Fruit fly (Drosophila melanogaster) whole organism, wandering third instar larva: Measurements from ENCODE around the gene CG42393.

Experiments
- Abd-B ChIP-seq: fragments of >200 bp; optimal IDR thresholded peaks from 2 replicates; lab custom pipeline; 2017; ENCODE audit warnings: missing biosample characterization, missing genetic modification characterization
- CG32264 ChIP-seq: fragments of 200-800 bp; sonication (Bioruptor generic); optimal IDR thresholded peaks from 2 replicates; lab custom pipeline; 2016; ENCODE audit warnings: missing biosample characterization, missing genetic modification characterization
- CG9705 ChIP-seq: fragments of 200-800 bp; sonication (Bioruptor generic); optimal IDR thresholded peaks from 2 replicates; lab custom pipeline; 2018; ENCODE audit warnings: missing biosample characterization, mild to moderate bottlenecking, missing genetic modification characterization
- CrebA ChIP-seq: fragments of 200-800 bp; sonication (Bioruptor generic); optimal IDR thresholded peaks from 2 replicates; lab custom pipeline; 2016; ENCODE audit warnings: missing biosample characterization, mild to moderate bottlenecking, missing genetic modification characterization, borderline replicate concordance
- Dfd ChIP-seq: fragments of >200 bp; optimal IDR thresholded peaks from 2 replicates; lab custom pipeline; 2017; ENCODE audit warnings: missing biosample characterization, missing genetic modification characterization
- Dif ChIP-seq: fragments of 200-275, 200-300 bp; sonication (Bioruptor generic); optimal IDR thresholded peaks from 2 replicates; lab custom pipeline; 2018; ENCODE audit warnings: missing biosample characterization, missing genetic modification characterization; ENCODE audit not compliant: partially characterized antibody
- GATAd ChIP-seq: sonication (Bioruptor generic); optimal IDR thresholded peaks from 2 replicates; lab custom pipeline; 2016; ENCODE audit warnings: missing biosample characterization, missing genetic modification characterization
- HLH106 ChIP-seq: fragments of 200-800 bp; optimal IDR thresholded peaks from 3 replicates; lab custom pipeline; 2019; ENCODE audit warnings: missing biosample characterization, mild to moderate bottlenecking, missing genetic modification characterization, moderate library complexity
- Hnf4 ChIP-seq: fragments of 200-800 bp; sonication (Bioruptor generic); optimal IDR thresholded peaks from 2 replicates; lab custom pipeline; 2016; ENCODE audit warnings: missing biosample characterization, mild to moderate bottlenecking, missing genetic modification characterization
- Hr78 ChIP-seq: fragments of >200 bp; optimal IDR thresholded peaks from 2 replicates; lab custom pipeline; 2017; ENCODE audit warnings: missing biosample characterization, missing genetic modification characterization
- Jra ChIP-seq: sonication (Bioruptor generic); optimal IDR thresholded peaks from 2 replicates; lab custom pipeline; 2016; ENCODE audit warnings: missing biosample characterization, missing genetic modification characterization
- Mio ChIP-seq: sonication (Bioruptor generic); optimal IDR thresholded peaks from 2 replicates; lab custom pipeline; 2016; ENCODE audit warnings: missing biosample characterization, missing genetic modification characterization
- Myc ChIP-seq: fragments of >200 bp; optimal IDR thresholded peaks from 2 replicates; lab custom pipeline; 2017
- N ChIP-seq: fragments of >200 bp; optimal IDR thresholded peaks from 2 replicates; lab custom pipeline; 2018; ENCODE audit warnings: missing biosample characterization, missing external identifiers, missing genetic modification characterization
- Rel ChIP-seq, 2 experiments: fragments of 200-800 bp; sonication (Bioruptor generic) in 1 of 2; optimal IDR thresholded peaks; 2 replicates in 1 of 2; 3 replicates in 1 of 2; lab custom pipeline; 2016 to 2019; ENCODE audit warnings: mild to moderate bottlenecking in 2 of 2, missing biosample characterization in 2 of 2, missing genetic modification characterization in 2 of 2, moderate library complexity in 1 of 2
- Sp1 ChIP-seq: fragments of 200-800 bp; sonication (Bioruptor generic); optimal IDR thresholded peaks from 3 replicates; lab custom pipeline; 2019; ENCODE audit warnings: missing biosample characterization, mild to moderate bottlenecking, missing genetic modification characterization, moderate library complexity
- Vsx2 ChIP-seq: fragments of 200-300, 225-300 bp; sonication (Bioruptor generic); optimal IDR thresholded peaks from 2 replicates; lab custom pipeline; 2018; ENCODE audit warnings: missing biosample characterization, missing genetic modification characterization; ENCODE audit not compliant: partially characterized antibody
- br ChIP-seq: fragments of 200-800 bp; sonication (Bioruptor generic); optimal IDR thresholded peaks from 2 replicates; lab custom pipeline; 2016; ENCODE audit warnings: missing biosample characterization, missing genetic modification characterization
- brk ChIP-seq: fragments of 200-800 bp; sonication (Bioruptor generic); optimal IDR thresholded peaks from 2 replicates; lab custom pipeline; 2016; ENCODE audit warnings: missing biosample characterization, mild to moderate bottlenecking, missing genetic modification characterization
- dl ChIP-seq, 2 experiments: fragments of 175-275, 200-275 bp in 1 of 2; fragments of 200-275 bp in 1 of 2; sonication (Bioruptor generic); optimal IDR thresholded peaks; lab custom pipeline; 2018; ENCODE audit warnings: mild to moderate bottlenecking in 2 of 2, missing biosample characterization in 2 of 2, missing genetic modification characterization in 2 of 2, moderate library complexity in 2 of 2; ENCODE audit not compliant: partially characterized antibody in 2 of 2, insufficient read depth in 1 of 2
- dmrt93B ChIP-seq: fragments of 200-800 bp; sonication (Bioruptor generic); optimal IDR thresholded peaks from 2 replicates; lab custom pipeline; 2018; ENCODE audit warnings: missing biosample characterization, mild to moderate bottlenecking, missing genetic modification characterization
- dsf ChIP-seq: sonication (Bioruptor generic); optimal IDR thresholded peaks from 2 replicates; lab custom pipeline; 2016; ENCODE audit warnings: missing biosample characterization, missing genetic modification characterization, borderline replicate concordance
- ey ChIP-seq: fragments of 200-800 bp; sonication (Bioruptor generic); optimal IDR thresholded peaks from 2 replicates; lab custom pipeline; 2016; ENCODE audit warnings: missing biosample characterization, missing genetic modification characterization
- foxo ChIP-seq, 2 experiments: fragments of 200-800 bp; sonication (Bioruptor generic); optimal IDR thresholded peaks; 2 replicates in 1 of 2; 3 replicates in 1 of 2; lab custom pipeline; 2016 to 2017; ENCODE audit warnings: missing biosample characterization in 2 of 2, missing genetic modification characterization in 2 of 2
- fru ChIP-seq: fragments of 200-800 bp; sonication (Bioruptor generic); optimal IDR thresholded peaks from 3 replicates; lab custom pipeline; 2016; ENCODE audit warnings: missing biosample characterization, mild to moderate bottlenecking, missing genetic modification characterization
- h ChIP-seq: fragments of 200-800 bp; sonication (Bioruptor generic); optimal IDR thresholded peaks from 3 replicates; lab custom pipeline; 2016; ENCODE audit warnings: missing biosample characterization, mild to moderate bottlenecking, missing genetic modification characterization
- jim ChIP-seq: fragments of 175-275, 200-325 bp; sonication (Bioruptor generic); optimal IDR thresholded peaks from 2 replicates; lab custom pipeline; 2016; ENCODE audit warnings: missing biosample characterization, mild to moderate bottlenecking, missing genetic modification characterization
- lola ChIP-seq: fragments of >200 bp; optimal IDR thresholded peaks from 2 replicates; lab custom pipeline; 2017; ENCODE audit warnings: missing biosample characterization, missing genetic modification characterization
- psq ChIP-seq: fragments of 200-800 bp; sonication (Bioruptor generic); optimal IDR thresholded peaks from 3 replicates; lab custom pipeline; 2017; ENCODE audit warnings: missing biosample characterization, mild to moderate bottlenecking, missing genetic modification characterization, moderate library complexity
- rgr ChIP-seq: fragments of 200-800 bp; sonication (Bioruptor generic); optimal IDR thresholded peaks from 3 replicates; lab custom pipeline; 2016; ENCODE audit warnings: missing biosample characterization, mild to moderate bottlenecking, missing genetic modification characterization
- sage ChIP-seq: fragments of 200-800 bp; sonication (Bioruptor generic); optimal IDR thresholded peaks from 2 replicates; lab custom pipeline; 2016; ENCODE audit warnings: missing biosample characterization, mild to moderate bottlenecking, missing genetic modification characterization
- sv ChIP-seq: fragments of 200-800 bp; sonication (Bioruptor generic); optimal IDR thresholded peaks from 3 replicates; lab custom pipeline; 2016; ENCODE audit warnings: missing biosample characterization, missing genetic modification characterization
- tai ChIP-seq: sonication (Bioruptor generic); optimal IDR thresholded peaks from 2 replicates; lab custom pipeline; 2016; ENCODE audit warnings: missing biosample characterization, missing genetic modification characterization
- woc ChIP-seq: sonication (Bioruptor generic); optimal IDR thresholded peaks from 2 replicates; lab custom pipeline; 2016; ENCODE audit warnings: missing biosample characterization, mild to moderate bottlenecking, missing genetic modification characterization

The CG42393 gene

DNA sequence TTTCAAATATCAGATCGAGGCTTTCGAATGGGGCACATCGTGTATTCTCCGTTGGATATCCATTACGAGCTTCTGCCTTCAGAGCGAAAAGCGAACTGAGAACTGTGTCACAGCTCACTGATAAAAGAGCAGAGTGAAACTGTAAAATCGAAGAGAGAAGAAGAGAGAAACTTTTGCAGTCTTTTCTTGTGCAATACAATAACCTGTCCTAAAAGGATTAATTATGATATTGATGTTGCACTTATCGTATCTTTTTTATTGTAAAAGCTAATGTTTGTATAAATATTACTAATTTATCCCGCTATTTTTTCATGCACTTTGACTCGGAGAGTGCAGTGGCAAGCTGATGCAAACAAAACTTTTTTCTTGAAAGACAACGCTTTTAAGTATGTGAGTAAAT lies 32.5 kb downstream of the CG42393 start:
- TF ChIP-seq h (GFP tag; lab: Kevin White, UChicago): no peak
- no peak for TF ChIP-seq dmrt93B (GFP tag; lab: Kevin White, UChicago)
- no peak for TF ChIP-seq dl (GFP tag; optimal IDR thresholded peaks at IDR 0.05; lab: Kevin White, UChicago; ENCODE audit: insufficient read depth in 1 of 2, partially characterized antibody in 2 of 2)
- TF ChIP-seq woc: no peak
- TF ChIP-seq sage (GFP tag; lab: Kevin White, UChicago): no peak
- TF ChIP-seq Dif (GFP tag; lab: Kevin White, UChicago): no peak
- TF ChIP-seq Vsx2 (GFP tag; lab: Kevin White, UChicago): no peak
- TF ChIP-seq HLH106: no peak
- TF ChIP-seq Rel (GFP tag; optimal IDR thresholded peaks at IDR 0.05; lab: Kevin White, UChicago): no peak
- TF ChIP-seq Rel (tag; optimal IDR thresholded peaks at IDR 0.05; lab: Kevin White, UChicago): no peak
- no peak for TF ChIP-seq CrebA (GFP tag; lab: Kevin White, UChicago)
- TF ChIP-seq dsf (GFP tag; lab: Kevin White, UChicago): no peak
- TF ChIP-seq foxo (GFP tag; optimal IDR thresholded peaks at IDR 0.05; lab: Kevin White, UChicago): no peak
- no peak for TF ChIP-seq CG32264 (GFP tag; lab: Kevin White, UChicago)
- TF ChIP-seq fru (GFP tag; lab: Kevin White, UChicago): no peak
- TF ChIP-seq lola: no peak
- no peak for TF ChIP-seq Jra (GFP tag; lab: Kevin White, UChicago)
- no peak for TF ChIP-seq sv (GFP tag; lab: Kevin White, UChicago)
- no peak for TF ChIP-seq Hnf4 (GFP tag; lab: Kevin White, UChicago)
- TF ChIP-seq CG9705: no peak

- no peak for TF ChIP-seq psq (GFP tag; lab: Kevin White, UChicago)
- no peak for TF ChIP-seq lola
- TF ChIP-seq dl (GFP tag; optimal IDR thresholded peaks at IDR 0.05; lab: Kevin White, UChicago; ENCODE audit: insufficient read depth in 1 of 2, partially characterized antibody in 2 of 2): no peak
- no peak for TF ChIP-seq dsf (GFP tag; lab: Kevin White, UChicago)
- TF ChIP-seq Hnf4 (GFP tag; lab: Kevin White, UChicago): no peak
- no peak for TF ChIP-seq Myc (lab: Kevin White, UChicago)
- TF ChIP-seq Mio (GFP tag; lab: Kevin White, UChicago): no peak
- TF ChIP-seq brk: no peak
Observed at dm6 chr3L:18075853-18076252, 33.3 kb downstream of the CG42393 start.

DNA sequence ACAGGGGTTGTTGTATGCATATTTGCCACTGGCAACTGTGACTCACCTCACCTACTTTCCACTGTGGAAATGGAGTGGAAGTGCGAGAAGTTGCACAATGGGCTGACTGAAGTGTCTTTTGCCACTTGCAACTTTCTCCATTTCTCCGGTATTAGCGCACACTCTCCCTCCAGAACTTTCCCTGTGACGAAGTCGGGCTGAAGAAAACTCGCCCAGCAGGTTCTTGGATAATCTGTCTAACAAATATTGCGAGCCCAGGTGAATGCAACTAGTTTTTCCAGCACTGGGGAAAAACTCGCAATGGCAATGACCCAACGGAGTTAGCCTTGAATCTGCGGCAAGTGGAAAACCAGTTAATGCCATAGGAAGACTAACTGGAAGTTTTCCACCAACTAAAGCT lies 34.1 kb downstream of the CG42393 start:
- TF ChIP-seq woc: no peak
- TF ChIP-seq lola: no peak
- no peak for TF ChIP-seq CG32264 (GFP tag; lab: Kevin White, UChicago)
- TF ChIP-seq Vsx2 (GFP tag; lab: Kevin White, UChicago): no peak
- TF ChIP-seq psq (GFP tag; lab: Kevin White, UChicago): no peak
- no peak for TF ChIP-seq br
- no peak for TF ChIP-seq tai
- no peak for TF ChIP-seq N (GFP tag; lab: Kevin White, UChicago)
- TF ChIP-seq GATAd: no peak
- no peak for TF ChIP-seq Dif (GFP tag; lab: Kevin White, UChicago)
- no peak for TF ChIP-seq Myc (lab: Kevin White, UChicago)
- TF ChIP-seq Sp1 (GFP tag; lab: Kevin White, UChicago): no peak
- no peak for TF ChIP-seq jim
- TF ChIP-seq Abd-B: no peak
- no peak for TF ChIP-seq Dfd (GFP tag; lab: Kevin White, UChicago)
- no peak for TF ChIP-seq ey (GFP tag; lab: Kevin White, UChicago)
- TF ChIP-seq dmrt93B (GFP tag; lab: Kevin White, UChicago): no peak
- no peak for TF ChIP-seq rgr (GFP tag; lab: Kevin White, UChicago)
- TF ChIP-seq Hr78 (GFP tag; lab: Kevin White, UChicago): no peak
- no peak for TF ChIP-seq dsf (GFP tag; lab: Kevin White, UChicago)
